Fruit fly (Drosophila melanogaster) whole organism, embryonic: ENCODE results near the gene rut.

ENCODE experiments used
- Adf1 ChIP-seq: fragments of 200-800 bp; sonication (Bioruptor generic); IDR thresholded peaks from 2 replicates; pipeline ENCODE4 v1.3.6; 2022; ENCODE audit warnings: missing biosample characterization, missing genetic modification characterization
- BtbVII ChIP-seq: fragments of 200-800 bp; sonication (Bioruptor generic); optimal IDR thresholded peaks from 3 replicates; lab custom pipeline; 2017; ENCODE audit warnings: missing biosample characterization, mild to moderate bottlenecking, missing genetic modification characterization
- CG11504 ChIP-seq: fragments of 200-800 bp; sonication (Bioruptor generic); optimal IDR thresholded peaks from 3 replicates; lab custom pipeline; 2019; ENCODE audit warnings: missing biosample characterization, mild to moderate bottlenecking, missing genetic modification characterization, moderate library complexity
- CG12659 ChIP-seq: fragments of 200-800 bp; sonication (Bioruptor generic); optimal IDR thresholded peaks from 3 replicates; lab custom pipeline; 2017; ENCODE audit warnings: mild to moderate bottlenecking, missing biosample characterization, missing genetic modification reagents, missing genetic modification characterization
- CG15011 ChIP-seq: fragments of 200-800 bp; sonication (Bioruptor generic); optimal IDR thresholded peaks from 3 replicates; lab custom pipeline; 2018; ENCODE audit warnings: missing biosample characterization, mild to moderate bottlenecking, missing genetic modification characterization
- CG16863 ChIP-seq: fragments of 200-800 bp; sonication (Bioruptor generic); optimal IDR thresholded peaks from 3 replicates; lab custom pipeline; 2016; ENCODE audit warnings: missing biosample characterization, missing genetic modification characterization
- CG17186 ChIP-seq: fragments of 200-800 bp; sonication (Bioruptor generic); optimal IDR thresholded peaks from 3 replicates; lab custom pipeline; 2017; ENCODE audit warnings: missing biosample characterization, missing genetic modification reagents, missing genetic modification characterization
- CG17385 ChIP-seq: fragments of 200-800 bp; sonication (Bioruptor generic); optimal IDR thresholded peaks from 3 replicates; lab custom pipeline; 2018; ENCODE audit warnings: missing biosample characterization, mild to moderate bottlenecking, missing genetic modification characterization
- CG18619 ChIP-seq: fragments of 200-800 bp; sonication (Bioruptor generic); optimal IDR thresholded peaks from 3 replicates; lab custom pipeline; 2017; ENCODE audit warnings: missing biosample characterization, mild to moderate bottlenecking, missing genetic modification characterization
- CG2889 ChIP-seq: fragments of 200-800 bp; sonication (Bioruptor generic); IDR thresholded peaks from 3 replicates; pipeline ENCODE4 v1.3.6; 2022; ENCODE audit warnings: missing biosample characterization, missing genetic modification characterization
- CG31388 ChIP-seq: fragments of 200-800 bp; sonication (Bioruptor generic); optimal IDR thresholded peaks from 2 replicates; lab custom pipeline; 2016; ENCODE audit warnings: missing biosample characterization, missing genetic modification characterization
- CG3407 ChIP-seq: fragments of 200-800 bp; sonication (Bioruptor generic); optimal IDR thresholded peaks from 2 replicates; lab custom pipeline; 2018; ENCODE audit warnings: missing biosample characterization, mild to moderate bottlenecking, missing genetic modification characterization
- CG34224 ChIP-seq: fragments of 200-800 bp; sonication (Bioruptor generic); IDR thresholded peaks from 3 replicates; pipeline ENCODE4 v1.3.6; 2022; ENCODE audit warnings: missing biosample characterization, missing genetic modification characterization; ENCODE audit not compliant: partially characterized antibody
- CG5953 ChIP-seq: fragments of 200-800 bp; sonication (Bioruptor generic); IDR thresholded peaks from 2 replicates; pipeline ENCODE4 v1.3.6; 2022; ENCODE audit warnings: missing biosample characterization, missing genetic modification characterization
- CG7271 ChIP-seq: fragments of 200-800 bp; sonication (Bioruptor generic); optimal IDR thresholded peaks from 2 replicates; lab custom pipeline; 2018; ENCODE audit warnings: missing biosample characterization, mild to moderate bottlenecking, missing genetic modification characterization, moderate library complexity
- CG7372 ChIP-seq: fragments of 200-800 bp; sonication (Bioruptor generic); IDR thresholded peaks from 2 replicates; pipeline ENCODE4 v1.3.6; 2022; ENCODE audit warnings: missing biosample characterization, missing genetic modification characterization
- CG8359 ChIP-seq: fragments of 200-800 bp; sonication (Bioruptor generic); optimal IDR thresholded peaks from 2 replicates; lab custom pipeline; 2017; ENCODE audit warnings: missing biosample characterization, mild to moderate bottlenecking, missing genetic modification characterization, borderline replicate concordance
- CG9609 ChIP-seq: fragments of 200-800 bp; sonication (Bioruptor generic); optimal IDR thresholded peaks from 3 replicates; lab custom pipeline; 2016; ENCODE audit warnings: missing biosample characterization, missing genetic modification characterization
- CG9932 ChIP-seq: fragments of 200-800 bp; sonication (Bioruptor generic); IDR thresholded peaks from 2 replicates; pipeline ENCODE4 v1.3.6; 2022; ENCODE audit warnings: missing biosample characterization, missing genetic modification characterization
- CHES-1-like ChIP-seq: fragments of 200-800 bp; sonication (Bioruptor generic); optimal IDR thresholded peaks from 2 replicates; lab custom pipeline; 2016; ENCODE audit warnings: missing biosample characterization, missing genetic modification characterization
- Gsc ChIP-seq: fragments of 200-800 bp; sonication (Bioruptor generic); IDR thresholded peaks from 2 replicates; pipeline ENCODE4 v1.3.6; 2022; ENCODE audit warnings: missing biosample characterization, missing genetic modification characterization
- Hmr ChIP-seq: fragments of 200-800 bp; sonication (Bioruptor generic); optimal IDR thresholded peaks from 3 replicates; lab custom pipeline; 2017; ENCODE audit warnings: mild to moderate bottlenecking, missing biosample characterization, missing genetic modification reagents, missing genetic modification characterization
- Hmx ChIP-seq: fragments of 200-800 bp; sonication (Bioruptor generic); optimal IDR thresholded peaks from 2 replicates; lab custom pipeline; 2016; ENCODE audit warnings: missing biosample characterization, missing genetic modification characterization
- Hr51 ChIP-seq, 2 experiments: fragments of 200-800 bp; sonication (Bioruptor generic); optimal IDR thresholded peaks; 2 replicates in 1 of 2; 3 replicates in 1 of 2; lab custom pipeline; 2016 to 2018; ENCODE audit warnings: missing biosample characterization in 2 of 2, missing genetic modification characterization in 2 of 2, mild to moderate bottlenecking in 1 of 2, moderate library complexity in 1 of 2
- Hr78 ChIP-seq, 2 experiments: fragments of 200-800 bp in 1 of 2; fragments of >200 bp in 1 of 2; sonication (Bioruptor generic) in 1 of 2; optimal IDR thresholded peaks; 2 replicates each; lab custom pipeline; 2017 to 2019; ENCODE audit warnings: missing biosample characterization in 2 of 2, missing genetic modification characterization in 2 of 2, mild to moderate bottlenecking in 1 of 2, moderate library complexity in 1 of 2
- MBD-R2 ChIP-seq: fragments of 200-800 bp; sonication (Bioruptor generic); IDR thresholded peaks from 2 replicates; pipeline ENCODE4 v1.3.6; 2022; ENCODE audit warnings: missing biosample characterization, missing genetic modification characterization
- MTF-1 ChIP-seq: fragments of 200-800 bp; sonication (Bioruptor generic); optimal IDR thresholded peaks from 2 replicates; lab custom pipeline; 2018; ENCODE audit warnings: missing biosample characterization, mild to moderate bottlenecking, missing genetic modification characterization, borderline replicate concordance
- NFAT ChIP-seq: fragments of 200-800 bp; sonication (Bioruptor generic); IDR thresholded peaks from 2 replicates; pipeline ENCODE4 v1.3.6; 2022; ENCODE audit warnings: missing biosample characterization, missing genetic modification characterization
- Sry-δ ChIP-seq: fragments of 200-800 bp; sonication (Bioruptor generic); optimal IDR thresholded peaks from 2 replicates; lab custom pipeline; 2016; ENCODE audit warnings: missing biosample characterization, missing genetic modification characterization
- Usf ChIP-seq: fragments of 200-800 bp; sonication (Bioruptor generic); optimal IDR thresholded peaks from 2 replicates; lab custom pipeline; 2017; ENCODE audit warnings: missing genotype, missing biosample characterization, missing genetic modification characterization
- ara ChIP-seq: fragments of 200-800 bp; sonication (Bioruptor generic); IDR thresholded peaks from 2 replicates; pipeline ENCODE4 v1.3.6; 2022; ENCODE audit warnings: missing biosample characterization, missing genetic modification characterization
- dmrt99B ChIP-seq: fragments of 200-800 bp; sonication (Bioruptor generic); optimal IDR thresholded peaks from 2 replicates; lab custom pipeline; 2018; ENCODE audit warnings: missing biosample characterization, mild to moderate bottlenecking, missing genetic modification characterization, moderate library complexity
- eve ChIP-seq, 2 experiments: fragments of >200 bp; optimal IDR thresholded peaks; 2 replicates each; lab custom pipeline; 2017; ENCODE audit warnings: missing biosample characterization in 2 of 2, missing genetic modification characterization in 2 of 2
- fd102C ChIP-seq: fragments of 200-800 bp; sonication (Bioruptor generic); optimal IDR thresholded peaks from 2 replicates; lab custom pipeline; 2018; ENCODE audit warnings: missing biosample characterization, mild to moderate bottlenecking, missing genetic modification characterization, moderate library complexity
- hb ChIP-seq: fragments of 200-800 bp; sonication (Bioruptor generic); IDR thresholded peaks from 3 replicates; pipeline ENCODE4 v1.3.6; 2022; ENCODE audit warnings: missing biosample characterization, missing genetic modification characterization; ENCODE audit not compliant: partially characterized antibody
- her ChIP-seq: fragments of 200-800 bp; sonication (Bioruptor generic); optimal IDR thresholded peaks from 2 replicates; lab custom pipeline; 2016; ENCODE audit warnings: missing biosample characterization, missing genetic modification characterization
- hkb ChIP-seq, 2 experiments: fragments of 200-800 bp in 1 of 2; fragments of >200 bp in 1 of 2; sonication (Bioruptor generic) in 1 of 2; IDR thresholded peaks in 1 of 2; optimal IDR thresholded peaks in 1 of 2; 2 replicates each; pipeline versions ENCODE4 v1.3.6 to Lab custom; 2017 to 2022; ENCODE audit warnings: missing biosample characterization in 1 of 2, missing genetic modification characterization in 1 of 2
- klu ChIP-seq: fragments of 200-800 bp; sonication (Bioruptor generic); IDR thresholded peaks from 2 replicates; pipeline ENCODE4 v1.3.6; 2022; ENCODE audit warnings: missing biosample characterization, missing genetic modification characterization
- lola ChIP-seq, 3 experiments: fragments of >200 bp in 2 of 3; fragments of 200-800 bp in 1 of 3; sonication (Bioruptor generic) in 1 of 3; optimal IDR thresholded peaks; 2 replicates each; lab custom pipeline; 2017 to 2019; ENCODE audit warnings: missing biosample characterization in 3 of 3, missing genetic modification characterization in 3 of 3, mild to moderate bottlenecking in 1 of 3, moderate library complexity in 1 of 3
- pan ChIP-seq, 4 experiments: fragments of >200 bp in 3 of 4; fragments of 200-800 bp in 1 of 4; sonication (Bioruptor generic) in 1 of 4; optimal IDR thresholded peaks in 3 of 4; IDR thresholded peaks in 1 of 4; 2 replicates each; pipeline versions ENCODE4 v1.3.6 to Lab custom; 2017 to 2022; ENCODE audit warnings: missing biosample characterization in 2 of 4, missing genetic modification characterization in 2 of 4, mixed read lengths in 1 of 4
- phol ChIP-seq: fragments of 200-800 bp; sonication (Bioruptor generic); optimal IDR thresholded peaks from 3 replicates; lab custom pipeline; 2018; ENCODE audit warnings: missing biosample characterization, mild to moderate bottlenecking, missing genetic modification characterization, moderate library complexity
- ranshi ChIP-seq: fragments of 200-800 bp; sonication (Bioruptor generic); IDR thresholded peaks from 2 replicates; pipeline ENCODE4 v1.3.6; 2022; ENCODE audit warnings: missing biosample characterization, missing genetic modification characterization
- repo ChIP-seq: fragments of 200-800 bp; sonication (Bioruptor generic); optimal IDR thresholded peaks from 2 replicates; lab custom pipeline; 2016; ENCODE audit warnings: missing biosample characterization, missing genetic modification characterization
- row ChIP-seq: fragments of 200-800 bp; sonication (Bioruptor generic); IDR thresholded peaks from 3 replicates; pipeline ENCODE4 v1.3.6; 2022; ENCODE audit warnings: missing biosample characterization, missing genetic modification characterization
- sisA ChIP-seq: fragments of 200-800 bp; sonication (Bioruptor generic); IDR thresholded peaks from 2 replicates; pipeline ENCODE4 v1.3.6; 2022; ENCODE audit warnings: missing biosample characterization, missing genetic modification characterization
- so ChIP-seq: fragments of 200-800 bp; sonication (Bioruptor generic); IDR thresholded peaks from 3 replicates; pipeline ENCODE4 v1.3.6; 2022; ENCODE audit warnings: missing biosample characterization, missing genetic modification characterization
- stc ChIP-seq: fragments of 200-800 bp; sonication (Bioruptor generic); IDR thresholded peaks from 2 replicates; pipeline ENCODE4 v1.3.6; 2022; ENCODE audit warnings: missing biosample characterization, missing genetic modification characterization
- tap ChIP-seq: fragments of 200-800 bp; optimal IDR thresholded peaks from 3 replicates; lab custom pipeline; 2019; ENCODE audit warnings: missing biosample characterization, mild to moderate bottlenecking, missing genetic modification characterization, moderate library complexity
- tna ChIP-seq: fragments of 200-800 bp; sonication (Bioruptor generic); IDR thresholded peaks from 2 replicates; pipeline ENCODE4 v1.3.6; 2022; ENCODE audit warnings: missing biosample characterization, missing genetic modification characterization; ENCODE audit not compliant: partially characterized antibody
- wor ChIP-seq: fragments of 200-800 bp; sonication (Bioruptor generic); IDR thresholded peaks from 2 replicates; pipeline ENCODE4 v1.3.6; 2022; ENCODE audit warnings: missing biosample characterization, missing genetic modification characterization

rut gene

DNA sequence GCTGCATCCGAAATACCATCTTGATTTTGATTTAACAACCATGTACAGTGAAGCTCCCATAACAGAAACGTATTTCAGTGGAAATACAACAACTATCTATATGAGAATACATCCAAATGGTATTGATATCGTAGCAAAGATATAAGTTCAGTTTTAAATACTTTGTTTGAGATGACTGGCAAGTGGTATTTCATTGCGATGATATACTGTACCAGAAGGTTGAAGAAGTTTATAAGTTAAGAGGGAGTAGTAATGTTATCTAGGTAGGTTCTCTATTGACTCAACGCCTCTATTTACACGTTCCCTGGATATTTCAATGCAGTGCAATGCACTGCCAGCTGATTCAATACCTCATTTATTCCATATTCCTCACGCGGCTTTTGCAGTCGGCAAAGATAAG is 20.2 kb downstream of the rut start (continued):
- TF ChIP-seq tap (tag; lab: Kevin White, UChicago) (no peak), CG31388 (GFP tag; lab: Kevin White, UChicago) (no peak), hb (no peak), sisA (no peak), CG16863 (no peak), CG7372 (GFP tag; lab: Robert Waterston, UW) (no peak), row (GFP tag; lab: Robert Waterston, UW) (no peak), Hr51 (GFP tag; optimal IDR thresholded peaks at IDR 0.05; lab: Kevin White, UChicago) (no peak), pan (optimal IDR thresholded peaks at IDR 0.05; lab: Kevin White, UChicago) (no peak), pan (GFP tag; optimal IDR thresholded peaks at IDR 0.05 in 1 of 2, IDR thresholded peaks at IDR 0.05 in 1 of 2) (no peak), hkb (optimal IDR thresholded peaks at IDR 0.05; lab: Kevin White, UChicago) (no peak), hkb (GFP tag; IDR thresholded peaks at IDR 0.05; lab: Robert Waterston, UW) (0 out of 2 replicates have a peak, but pooled peaks have one; percentile 16), MBD-R2 (no peak), NFAT (GFP tag; lab: Robert Waterston, UW) (no peak), BtbVII (GFP tag; lab: Kevin White, UChicago) (no peak), CG15011 (GFP tag; lab: Kevin White, UChicago) (no peak), CG9609 (GFP tag; lab: Kevin White, UChicago) (no peak), CG34224 (GFP tag; lab: Robert Waterston, UW) (no peak), lola (GFP tag; optimal IDR thresholded peaks at IDR 0.05; lab: Kevin White, UChicago) (peak in 1 of 3 experiments; percentile 11), CG3407 (GFP tag; lab: Kevin White, UChicago) (peak; percentile 28), CG9932 (GFP tag; lab: Robert Waterston, UW) (no peak), Sry-δ (GFP tag; lab: Kevin White, UChicago) (no peak), Adf1 (GFP tag; lab: Robert Waterston, UW) (no peak), wor (GFP tag; lab: Robert Waterston, UW) (no peak), CG2889 (GFP tag; lab: Robert Waterston, UW) (no peak), Hmr (no peak), Hmx (GFP tag; lab: Kevin White, UChicago) (no peak), CG11504 (peak; percentile 32), CG7271 (tag; lab: Kevin White, UChicago) (no peak), tna (GFP tag; lab: Robert Waterston, UW) (no peak), her (no peak), phol (tag; lab: Kevin White, UChicago) (peak; percentile 13), fd102C (GFP tag; lab: Kevin White, UChicago) (no peak), dmrt99B (peak; percentile 9), ranshi (no peak), Usf (GFP tag; lab: Kevin White, UChicago) (no peak), Gsc (GFP tag; lab: Robert Waterston, UW) (no peak), CG17385 (GFP tag; lab: Kevin White, UChicago) (no peak), klu (GFP tag; lab: Robert Waterston, UW) (no peak), ara (GFP tag; lab: Robert Waterston, UW) (peak; percentile 36; the same call in 1 of the 2 replicates), eve (GFP tag; optimal IDR thresholded peaks at IDR 0.05; lab: Kevin White, UChicago) (no peak), CG12659 (GFP tag; lab: Kevin White, UChicago) (no peak), CG8359 (GFP tag; lab: Kevin White, UChicago) (no peak), CHES-1-like (GFP tag; lab: Kevin White, UChicago) (no peak), so (no peak), repo (GFP tag; lab: Kevin White, UChicago) (no peak), MTF-1 (GFP tag; lab: Kevin White, UChicago) (no peak), CG18619 (no peak), CG5953 (GFP tag; lab: Robert Waterston, UW) (no peak), stc (no peak), CG17186 (GFP tag; lab: Kevin White, UChicago) (no peak), Hr78 (GFP tag; optimal IDR thresholded peaks at IDR 0.05; lab: Kevin White, UChicago) (no peak)
